Fruit fly (Drosophila melanogaster): ENCODE measurements around the gene Sce.

DNA sequence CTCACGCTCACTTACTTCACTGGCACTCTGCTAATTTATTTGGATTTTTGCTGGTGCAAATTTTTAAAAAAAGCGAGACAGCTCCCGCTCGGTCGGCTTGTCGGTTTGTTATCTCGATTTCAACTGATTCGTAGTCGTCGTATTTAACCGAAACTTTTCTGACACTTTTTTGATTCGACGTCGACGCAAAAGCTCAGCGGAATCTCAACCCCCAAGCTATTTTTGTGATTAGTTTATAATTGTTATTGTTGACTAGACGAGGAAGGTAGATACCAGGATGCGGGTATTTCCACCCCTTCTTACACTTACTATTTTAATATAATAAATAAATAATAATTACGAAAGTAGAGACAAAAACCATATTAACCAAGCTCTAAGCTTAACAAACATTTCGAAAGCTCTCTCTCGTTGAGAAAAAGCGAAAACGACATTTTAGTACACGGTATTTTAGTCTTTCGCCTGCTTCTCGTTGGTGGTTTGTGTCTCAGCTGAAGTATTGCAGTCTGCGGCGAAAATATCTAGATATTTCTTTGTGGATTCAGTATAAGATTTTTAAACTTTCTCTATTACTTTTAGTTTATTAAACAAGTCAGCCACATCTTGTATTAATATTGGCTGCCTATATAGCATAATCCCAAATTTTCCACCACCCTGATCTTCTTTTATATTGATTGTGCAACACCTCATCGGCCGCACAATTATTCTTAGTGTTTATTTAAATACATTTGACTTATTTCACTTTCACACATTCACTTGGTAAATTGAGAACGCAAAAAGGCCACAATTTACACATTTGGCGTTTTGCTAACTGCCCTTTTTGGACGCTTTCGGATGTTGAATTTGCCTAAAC, 24.9 kb downstream of the Sce start, which contains the start of gene tau:
- TF ChIP-seq CG9948 (tag; optimal IDR thresholded peaks at IDR 0.05) (no peak), EcR (GFP tag; optimal IDR thresholded peaks at IDR 0.05) (no peak), fd96Ca (GFP tag; IDR thresholded peaks at IDR 0.05) (no peak), CG10348 (GFP tag; IDR thresholded peaks at IDR 0.05) (no peak), CG8301 (tag; optimal IDR thresholded peaks at IDR 0.05) (no peak), Pif1B (GFP tag; optimal IDR thresholded peaks at IDR 0.05) (no peak), Pif1A (GFP tag; optimal IDR thresholded peaks at IDR 0.05) (no peak), CG17806 (tag; optimal IDR thresholded peaks at IDR 0.05) (no peak), CG8159 (tag; optimal IDR thresholded peaks at IDR 0.05) (no peak), CG15710 (tag; optimal IDR thresholded peaks at IDR 0.05) (no peak), CG13204 (GFP tag; optimal IDR thresholded peaks at IDR 0.05) (no peak), gl (tag; optimal IDR thresholded peaks at IDR 0.05) (no peak)

Measured in whole organism, pupa.